Worm (Caenorhabditis elegans) whole organism, L4 larva: Measurements from ENCODE around the gene drn-1.

Experiments used
- F26F4.8 ChIP-seq: fragments of 200-800 bp; sonication (Bioruptor generic); conservative IDR thresholded peaks from 2 replicates; pipeline ENCODE4 v1.3.6; 2022; ENCODE audit warnings: missing genetic modification characterization, missing compliant biosample characterization
- F37D6.2 ChIP-seq: sonication (generic microtip); optimal IDR thresholded peaks from 2 replicates; lab custom pipeline; 2016; ENCODE audit warnings: mild to moderate bottlenecking, missing genetic modification characterization, missing compliant biosample characterization
- T26A8.4 ChIP-seq: fragments of 200-800 bp; sonication (Bioruptor generic); IDR thresholded peaks from 2 replicates; pipeline ENCODE4 v1.3.6; 2022; ENCODE audit warnings: missing genetic modification characterization, missing compliant biosample characterization
- Y48G9A.11 ChIP-seq: fragments of 200-800 bp; sonication (Bioruptor generic); IDR thresholded peaks from 2 replicates; pipeline ENCODE4 v1.3.6; 2022; ENCODE audit warnings: missing genetic modification reagents, missing genetic modification characterization, missing compliant biosample characterization
- Y75B8A.6 ChIP-seq: fragments of 200-800 bp; sonication (Bioruptor generic); IDR thresholded peaks from 2 replicates; pipeline ENCODE4 v1.3.6; 2022; ENCODE audit warnings: missing genetic modification reagents, missing genetic modification characterization, missing compliant biosample characterization
- aha-1 ChIP-seq: fragments of 150-350 bp; peaks from one replicate; lab custom pipeline; 2014; ENCODE audit warnings: missing biosample characterization, missing genetic modification characterization
- aly-2 ChIP-seq: sonication (generic microtip); optimal IDR thresholded peaks from 2 replicates; lab custom pipeline; 2018; ENCODE audit warnings: missing biosample characterization, missing genetic modification characterization
- ama-1 ChIP-seq: fragments of 150-350 bp; optimal IDR thresholded peaks from 2 replicates; lab custom pipeline; 2014; ENCODE audit warnings: inconsistent platforms, mixed read lengths
- attf-4 ChIP-seq: sonication (generic microtip); optimal IDR thresholded peaks from 3 replicates; lab custom pipeline; 2017; ENCODE audit warnings: missing biosample characterization, missing genetic modification characterization
- ceh-32 ChIP-seq: sonication (generic microtip); optimal IDR thresholded peaks from 2 replicates; lab custom pipeline; 2016; ENCODE audit warnings: mild to moderate bottlenecking, missing genetic modification characterization, missing compliant biosample characterization; ENCODE audit not compliant: poor library complexity
- ceh-82 ChIP-seq: sonication (generic microtip); optimal IDR thresholded peaks from 2 replicates; lab custom pipeline; 2017; ENCODE audit warnings: missing biosample characterization, missing genetic modification characterization
- daf-12 ChIP-seq: fragments of 150-350 bp; optimal IDR thresholded peaks from 2 replicates; lab custom pipeline; 2014; ENCODE audit warnings: missing biosample characterization, missing genetic modification reagents, missing genetic modification characterization
- daf-19 ChIP-seq: fragments of 200-800 bp; sonication (Bioruptor generic); conservative IDR thresholded peaks from 2 replicates; pipeline ENCODE4 v1.3.6; 2022; ENCODE audit warnings: missing genetic modification characterization, missing compliant biosample characterization
- dmd-9 ChIP-seq: fragments of 200-800 bp; sonication (Bioruptor generic); IDR thresholded peaks from 2 replicates; pipeline ENCODE4 v1.3.6; 2022; ENCODE audit warnings: missing genetic modification reagents, missing genetic modification characterization, missing compliant biosample characterization
- egl-27 ChIP-seq: sonication (generic microtip); optimal IDR thresholded peaks from 3 replicates; lab custom pipeline; 2017; ENCODE audit warnings: missing biosample characterization, missing genetic modification reagents, missing genetic modification characterization
- egl-43 ChIP-seq: fragments of 200-800 bp; sonication (Bioruptor generic); IDR thresholded peaks from 2 replicates; pipeline ENCODE4 v1.3.6; 2022; ENCODE audit warnings: missing genetic modification reagents, missing genetic modification characterization, missing compliant biosample characterization
- fkh-10 ChIP-seq: fragments of 150-350 bp; optimal IDR thresholded peaks from 2 replicates; lab custom pipeline; 2014; ENCODE audit warnings: missing biosample characterization, missing genetic modification reagents, missing genetic modification characterization
- fos-1 ChIP-seq: fragments of 150-350 bp; optimal IDR thresholded peaks from 2 replicates; lab custom pipeline; 2014; ENCODE audit warnings: missing biosample characterization, missing genetic modification characterization
- gei-8 ChIP-seq: fragments of 200-800 bp; sonication (Bioruptor generic); optimal IDR thresholded peaks from 2 replicates; lab custom pipeline; 2018; ENCODE audit warnings: mild to moderate bottlenecking, missing genetic modification characterization, missing compliant biosample characterization
- hif-1 ChIP-seq, 2 experiments: sonication (generic microtip); optimal IDR thresholded peaks; 2 replicates each; lab custom pipeline; 2016 to 2017; ENCODE audit warnings: missing compliant biosample characterization in 2 of 2, missing genetic modification characterization in 2 of 2, missing genetic modification reagents in 2 of 2, missing genotype in 2 of 2, mild to moderate bottlenecking in 1 of 2
- hlh-11 ChIP-seq: fragments of 200-800 bp; sonication (Bioruptor generic); optimal IDR thresholded peaks from 2 replicates; lab custom pipeline; 2018; ENCODE audit warnings: mild to moderate bottlenecking, missing genetic modification characterization, missing compliant biosample characterization
- hlh-30 ChIP-seq: sonication (generic microtip); optimal IDR thresholded peaks from 2 replicates; lab custom pipeline; 2017; ENCODE audit warnings: antibody characterized with exemption, mild to moderate bottlenecking, missing genetic modification characterization, missing compliant biosample characterization; ENCODE audit not compliant: insufficient read depth
- lin-13 ChIP-seq: fragments of 150-350 bp; optimal IDR thresholded peaks from 2 replicates; lab custom pipeline; 2014; ENCODE audit warnings: missing biosample characterization, missing genetic modification reagents, missing genetic modification characterization
- lin-29 ChIP-seq: fragments of 200-800 bp; sonication (Bioruptor generic); IDR thresholded peaks from 2 replicates; pipeline ENCODE4 v1.3.6; 2022; ENCODE audit warnings: missing genetic modification reagents, missing genetic modification characterization, missing compliant biosample characterization
- lin-38 ChIP-seq: fragments of 200-800 bp; sonication (Bioruptor generic); IDR thresholded peaks from 2 replicates; pipeline ENCODE4 v1.3.6; 2022; ENCODE audit warnings: missing genetic modification reagents, missing genetic modification characterization, missing compliant biosample characterization
- lin-39 ChIP-seq: fragments of 150-350 bp; optimal IDR thresholded peaks from 2 replicates; lab custom pipeline; 2014; ENCODE audit warnings: missing biosample characterization, missing genetic modification reagents, missing genetic modification characterization
- lsy-2 ChIP-seq, 2 experiments: fragments of 150-350 bp in 1 of 2; sonication (generic microtip) in 1 of 2; optimal IDR thresholded peaks; 2 replicates each; lab custom pipeline; 2014 to 2017; ENCODE audit warnings: missing biosample characterization in 2 of 2, missing genetic modification characterization in 2 of 2
- mdl-1 ChIP-seq, 2 experiments: fragments of 150-350 bp in 1 of 2; sonication (generic microtip) in 1 of 2; optimal IDR thresholded peaks; 2 replicates each; lab custom pipeline; 2014 to 2017; ENCODE audit warnings: missing biosample characterization in 2 of 2, missing genetic modification characterization in 2 of 2
- mep-1 ChIP-seq: fragments of 150-350 bp; sonication (generic microtip); optimal IDR thresholded peaks from 3 replicates; lab custom pipeline; 2014; ENCODE audit warnings: missing biosample characterization, missing genetic modification characterization
- mes-2 ChIP-seq: sonication (generic microtip); optimal IDR thresholded peaks from 2 replicates; lab custom pipeline; 2016; ENCODE audit warnings: missing genotype, mild to moderate bottlenecking, missing genetic modification characterization, missing compliant biosample characterization; ENCODE audit not compliant: poor library complexity, severe bottlenecking
- mxl-3 ChIP-seq: fragments of 200-800 bp; sonication (Bioruptor generic); optimal IDR thresholded peaks from 2 replicates; lab custom pipeline; 2018; ENCODE audit warnings: mild to moderate bottlenecking, missing genetic modification characterization, missing compliant biosample characterization
- nhr-10 ChIP-seq: fragments of 150-350 bp; optimal IDR thresholded peaks from 2 replicates; lab custom pipeline; 2014; ENCODE audit warnings: missing biosample characterization, missing genetic modification characterization
- nhr-28 ChIP-seq: fragments of 150-350 bp; optimal IDR thresholded peaks from 2 replicates; lab custom pipeline; 2014; ENCODE audit warnings: missing biosample characterization, missing genetic modification characterization
- nhr-77 ChIP-seq: fragments of 150-350 bp; optimal IDR thresholded peaks from 2 replicates; lab custom pipeline; 2014; ENCODE audit warnings: missing biosample characterization, missing genetic modification characterization
- pha-4 ChIP-seq, 2 experiments: fragments of 150-350 bp in 1 of 2; fragments of 200-800 bp in 1 of 2; sonication (Bioruptor generic) in 1 of 2; IDR thresholded peaks in 1 of 2; optimal IDR thresholded peaks in 1 of 2; 2 replicates each; pipeline versions ENCODE4 v1.3.6 to Lab custom; 2014 to 2022; ENCODE audit warnings: missing genetic modification characterization in 2 of 2, missing genetic modification reagents in 2 of 2, missing biosample characterization in 1 of 2, missing compliant biosample characterization in 1 of 2
- php-3 ChIP-seq: fragments of 200-800 bp; sonication (Bioruptor generic); IDR thresholded peaks from 2 replicates; pipeline ENCODE4 v1.3.6; 2022; ENCODE audit warnings: missing genetic modification reagents, missing genetic modification characterization, missing compliant biosample characterization
- pqm-1 ChIP-seq: sonication (generic microtip); optimal IDR thresholded peaks from 2 replicates; lab custom pipeline; 2017; ENCODE audit warnings: missing biosample characterization, missing genetic modification characterization
- rbr-2 ChIP-seq: sonication (generic microtip); optimal IDR thresholded peaks from 2 replicates; lab custom pipeline; 2016; ENCODE audit warnings: missing genotype, missing genetic modification characterization, missing compliant biosample characterization
- saeg-2 ChIP-seq: fragments of 200-800 bp; sonication (Bioruptor generic); IDR thresholded peaks from 2 replicates; pipeline ENCODE4 v1.3.6; 2022; ENCODE audit warnings: missing genetic modification reagents, missing genetic modification characterization, missing compliant biosample characterization
- snpc-4 ChIP-seq: fragments of 150-350 bp; optimal IDR thresholded peaks from 2 replicates; lab custom pipeline; 2014; ENCODE audit warnings: missing biosample characterization, missing genetic modification characterization
- spr-3 ChIP-seq: fragments of 200-800 bp; sonication (Bioruptor generic); optimal IDR thresholded peaks from 2 replicates; lab custom pipeline; 2018; ENCODE audit warnings: mild to moderate bottlenecking, missing genetic modification characterization, missing compliant biosample characterization
- tag-97 ChIP-seq: fragments of 200-800 bp; sonication (Bioruptor generic); IDR thresholded peaks from 2 replicates; pipeline ENCODE4 v1.3.6; 2022; ENCODE audit warnings: missing genetic modification characterization, missing compliant biosample characterization
- unc-130 ChIP-seq: sonication (generic microtip); optimal IDR thresholded peaks from 2 replicates; lab custom pipeline; 2016; ENCODE audit warnings: missing genetic modification reagents, missing genetic modification characterization, missing compliant biosample characterization
- unc-62 ChIP-seq, 3 experiments: fragments of 150-350 bp in 1 of 3; sonication (generic microtip); optimal IDR thresholded peaks in 2 of 3; peaks in 1 of 3; 1 replicate in 1 of 3; 2 replicates in 2 of 3; lab custom pipeline; 2014 to 2017; ENCODE audit warnings: missing biosample characterization in 3 of 3, missing genetic modification characterization in 3 of 3, missing genetic modification reagents in 3 of 3, missing genotype in 1 of 3
- zfp-2 ChIP-seq: sonication (generic microtip); optimal IDR thresholded peaks from 2 replicates; lab custom pipeline; 2016; ENCODE audit warnings: mild to moderate bottlenecking, missing genetic modification characterization, missing compliant biosample characterization
- zip-2 ChIP-seq: fragments of 150-350 bp; optimal IDR thresholded peaks from 2 replicates; lab custom pipeline; 2014; ENCODE audit warnings: missing biosample characterization, missing genetic modification characterization
- ztf-11 ChIP-seq: fragments of 150-350 bp; optimal IDR thresholded peaks from 2 replicates; lab custom pipeline; 2014; ENCODE audit warnings: missing biosample characterization, missing genetic modification characterization

The drn-1 gene

DNA sequence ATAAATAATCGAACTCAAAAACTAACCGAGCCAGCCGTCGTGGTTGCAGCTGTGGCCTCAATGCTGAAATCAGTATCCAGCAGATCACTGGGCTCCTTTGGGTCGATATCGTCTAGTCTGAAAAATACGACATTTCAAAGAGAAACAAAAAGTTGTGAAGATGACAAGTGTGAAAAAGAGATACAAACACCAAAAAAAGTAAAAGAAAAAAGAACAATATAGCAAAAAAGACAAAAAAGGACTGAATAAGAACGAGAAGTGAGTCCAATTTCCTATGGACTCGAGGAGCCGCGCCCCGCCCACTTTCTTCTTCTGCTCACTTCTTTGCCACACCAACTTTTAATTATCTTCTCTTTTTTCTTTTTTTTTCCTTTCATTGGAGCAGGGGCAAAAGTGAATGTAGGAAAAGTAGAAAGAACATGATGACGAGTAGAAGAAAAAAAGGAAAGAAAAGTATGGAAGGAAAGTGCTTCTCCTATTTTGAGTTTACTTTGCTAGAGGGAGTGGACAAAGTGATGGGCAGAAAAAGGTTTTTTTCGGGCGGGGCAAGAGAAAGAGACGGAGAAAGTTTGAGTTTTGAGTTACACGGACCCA lies at the start of gene drn-1:
Gene drn-1, minus strand, starts transcription at position 117 of the 594 bp plus-strand sequence.
- peak in 1 of 2 experiments; percentile 24 for TF ChIP-seq lsy-2 (tag; optimal IDR thresholded peaks at IDR 0.05; lab: Kevin White, UChicago)
- peak in 1 of 2 experiments; percentile 85 for TF ChIP-seq unc-62 (GFP tag; optimal IDR thresholded peaks at IDR 0.05 in 1 of 2; lab: Kevin White, UChicago)
- no peak for TF ChIP-seq unc-62 (tag; optimal IDR thresholded peaks at IDR 0.05; lab: Kevin White, UChicago)
- no peak for TF ChIP-seq attf-4
- TF ChIP-seq lin-38 (GFP tag; lab: Robert Waterston, UW) = no peak
- no peak for TF ChIP-seq F26F4.8 (GFP tag; lab: Robert Waterston, UW)
- peak; percentile 88 for TF ChIP-seq fkh-10 (GFP tag; lab: Kevin White, UChicago)
- TF ChIP-seq ama-1 (lab: Kevin White, UChicago) = no peak
- no peak for TF ChIP-seq daf-19 (GFP tag; lab: Robert Waterston, UW)
- no peak for TF ChIP-seq mes-2
- no peak for TF ChIP-seq daf-12
- TF ChIP-seq aha-1 (tag; lab: Kevin White, UChicago) = peak; percentile 97
- TF ChIP-seq mdl-1 (tag; optimal IDR thresholded peaks at IDR 0.05; lab: Kevin White, UChicago) = peak in 1 of 2 experiments; percentile 2
- no peak for TF ChIP-seq lin-39
- peak; percentile 35 for TF ChIP-seq hlh-30 (tag; lab: Kevin White, UChicago)
- no peak for TF ChIP-seq hlh-11 (tag; lab: Kevin White, UChicago)
- TF ChIP-seq dmd-9 (GFP tag; lab: Robert Waterston, UW) = no peak
- no peak for TF ChIP-seq pha-4 (GFP tag; IDR thresholded peaks at IDR 0.05; lab: Robert Waterston, UW)
- no peak for TF ChIP-seq pha-4 (tag; optimal IDR thresholded peaks at IDR 0.05; lab: Kevin White, UChicago)
- TF ChIP-seq ztf-11 = no peak
- no peak for TF ChIP-seq ceh-82 (tag; lab: Kevin White, UChicago)

DNA sequence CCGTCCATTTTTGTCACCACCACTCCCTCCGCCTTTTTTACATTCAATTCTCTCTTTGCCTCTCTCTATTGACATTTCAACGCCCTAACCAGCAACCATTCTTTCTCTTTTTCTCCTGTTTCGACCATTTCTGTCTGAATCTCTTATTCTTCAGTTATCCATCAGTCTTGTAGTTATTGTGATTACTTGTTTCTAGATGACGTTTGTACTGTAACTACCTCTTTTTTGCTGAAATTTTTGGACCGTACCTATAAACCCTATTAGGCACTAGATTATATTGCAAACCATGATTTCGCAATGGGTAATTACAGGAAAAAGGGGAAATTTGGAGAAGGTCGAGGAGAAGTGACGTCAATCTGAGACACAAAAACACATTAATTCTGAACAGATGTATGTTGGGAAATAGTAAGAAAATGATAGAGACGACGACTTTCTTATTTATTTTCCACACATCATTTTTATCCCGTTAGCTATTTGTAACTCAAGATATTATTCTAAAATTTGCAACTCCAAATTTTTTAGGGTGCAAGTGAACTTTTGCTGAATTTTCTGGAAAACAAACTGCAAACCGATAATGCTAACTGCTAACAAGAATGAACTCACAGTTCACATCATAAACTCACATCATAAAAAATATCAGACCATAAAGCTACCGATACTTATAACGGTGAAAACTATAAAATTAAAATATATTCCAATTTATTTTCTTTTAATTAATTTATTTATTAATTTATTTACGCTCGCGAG lies 48.7 kb upstream of the drn-1 start:
- TF ChIP-seq Y48G9A.11 (GFP tag; lab: Robert Waterston, UW) = no peak
- TF ChIP-seq zfp-2 (tag; lab: Kevin White, UChicago) = no peak
- TF ChIP-seq lin-29 (GFP tag; lab: Robert Waterston, UW) = no peak
- no peak for TF ChIP-seq gei-8
- peak; percentile 97 for TF ChIP-seq nhr-28
- peak; percentile 99 for TF ChIP-seq nhr-77 (tag; lab: Kevin White, UChicago)
- TF ChIP-seq ceh-32 (tag; lab: Kevin White, UChicago) = no peak
- TF ChIP-seq unc-130 (GFP tag; lab: Kevin White, UChicago) = no peak
- no peak for TF ChIP-seq tag-97 (GFP tag; lab: Robert Waterston, UW)
- no peak for TF ChIP-seq snpc-4 (tag; lab: Kevin White, UChicago)
- no peak for TF ChIP-seq nhr-10 (tag; lab: Kevin White, UChicago)
- no peak for TF ChIP-seq aly-2 (tag; lab: Kevin White, UChicago)
- no peak for TF ChIP-seq fos-1
- no peak for TF ChIP-seq egl-27 (tag; lab: Kevin White, UChicago)
- TF ChIP-seq pha-4 (GFP tag; IDR thresholded peaks at IDR 0.05; lab: Robert Waterston, UW) = no peak
- TF ChIP-seq pha-4 (tag; optimal IDR thresholded peaks at IDR 0.05; lab: Kevin White, UChicago) = peak; percentile 81
- peak in 1 of 2 experiments; percentile 10 for TF ChIP-seq hif-1 (tag; optimal IDR thresholded peaks at IDR 0.05; lab: Kevin White, UChicago)
- TF ChIP-seq ama-1 (lab: Kevin White, UChicago) = no peak
- TF ChIP-seq Y75B8A.6 = no peak
- TF ChIP-seq T26A8.4 (GFP tag; lab: Robert Waterston, UW) = 0 out of 2 replicates have a peak, but pooled peaks have one; percentile 27
- peak; percentile 70 for TF ChIP-seq pqm-1 (tag; lab: Kevin White, UChicago)
- TF ChIP-seq aha-1 (tag; lab: Kevin White, UChicago) = peak; percentile 52
- no peak for TF ChIP-seq egl-43
- TF ChIP-seq zip-2 (tag; lab: Kevin White, UChicago) = no peak
- no peak for TF ChIP-seq php-3 (GFP tag; lab: Robert Waterston, UW)
- TF ChIP-seq saeg-2 (GFP tag; lab: Robert Waterston, UW) = no peak
- no peak for TF ChIP-seq F37D6.2 (tag; lab: Kevin White, UChicago)
- TF ChIP-seq mep-1 (tag; lab: Kevin White, UChicago) = no peak
- peak; percentile 3 for TF ChIP-seq lin-13
- TF ChIP-seq mxl-3 (GFP tag; lab: Kevin White, UChicago) = peak; percentile 6
- no peak for TF ChIP-seq spr-3 (GFP tag; lab: Kevin White, UChicago)
- peak in 1 of 2 experiments; percentile 97 for TF ChIP-seq unc-62 (GFP tag; optimal IDR thresholded peaks at IDR 0.05 in 1 of 2; lab: Kevin White, UChicago)
- no peak for TF ChIP-seq unc-62 (tag; optimal IDR thresholded peaks at IDR 0.05; lab: Kevin White, UChicago)
- peak; percentile 7 for TF ChIP-seq rbr-2 (tag; lab: Kevin White, UChicago)
- peak; percentile 31 for TF ChIP-seq hlh-11 (tag; lab: Kevin White, UChicago)
